Fruit fly (Drosophila melanogaster) whole organism, prepupa: Measurements from ENCODE around the gene CG34434.
A peak's percentile ranks its signal among the peaks of the same experiment; 100 is the strongest.

Source experiments
- Blimp-1 ChIP-seq: fragments of 200-800 bp; sonication (Bioruptor generic); optimal IDR thresholded peaks from 3 replicates; lab custom pipeline; 2017; ENCODE audit warnings: missing biosample characterization, missing genetic modification characterization, mild to moderate bottlenecking, moderate library complexity, missing genetic modification reagents
- CG10669 ChIP-seq: fragments of 200-800 bp; sonication (Bioruptor generic); optimal IDR thresholded peaks from 3 replicates; lab custom pipeline; 2018; ENCODE audit warnings: missing biosample characterization, mild to moderate bottlenecking, missing genetic modification characterization, moderate library complexity
- CG11762 ChIP-seq: fragments of 200-800 bp; sonication (Bioruptor generic); optimal IDR thresholded peaks from 3 replicates; lab custom pipeline; 2016; ENCODE audit warnings: missing biosample characterization, missing genetic modification characterization; ENCODE audit not compliant: insufficient read depth
- CG15336 ChIP-seq: fragments of 200-800 bp; sonication (Bioruptor generic); IDR thresholded peaks from 2 replicates; pipeline ENCODE4 v1.3.6; 2022; ENCODE audit warnings: missing biosample characterization, missing genetic modification characterization
- CG1621 ChIP-seq: fragments of 200-800 bp; sonication (Bioruptor generic); optimal IDR thresholded peaks from 3 replicates; lab custom pipeline; 2018; ENCODE audit warnings: missing biosample characterization, mild to moderate bottlenecking, missing genetic modification characterization
- CG31627 ChIP-seq: fragments of 200-800 bp; sonication (Bioruptor generic); optimal IDR thresholded peaks from 3 replicates; lab custom pipeline; 2016; ENCODE audit warnings: missing biosample characterization, missing genetic modification characterization
- CG32006 ChIP-seq: fragments of 200-800 bp; sonication (Bioruptor generic); optimal IDR thresholded peaks from 3 replicates; lab custom pipeline; 2017; ENCODE audit warnings: missing biosample characterization, mild to moderate bottlenecking, missing genetic modification characterization
- CG6163 ChIP-seq: fragments of 200-800 bp; sonication (Bioruptor generic); IDR thresholded peaks from 3 replicates; pipeline ENCODE4 v1.3.6; 2022; ENCODE audit warnings: missing biosample characterization, missing genetic modification characterization
- CG6808 ChIP-seq: fragments of 200-800 bp; sonication (Bioruptor generic); optimal IDR thresholded peaks from 3 replicates; lab custom pipeline; 2017; ENCODE audit warnings: missing biosample characterization, missing genetic modification characterization, mild to moderate bottlenecking, moderate library complexity, missing genetic modification reagents
- CG6854 ChIP-seq: fragments of 200-800 bp; sonication (Bioruptor generic); optimal IDR thresholded peaks from 2 replicates; lab custom pipeline; 2017; ENCODE audit warnings: missing biosample characterization, mild to moderate bottlenecking, missing genetic modification characterization
- CG8319 ChIP-seq: fragments of 200-800 bp; sonication (Bioruptor generic); optimal IDR thresholded peaks from 3 replicates; lab custom pipeline; 2016; ENCODE audit warnings: missing biosample characterization, missing genetic modification characterization
- CG9139 ChIP-seq: fragments of 200-800 bp; sonication (Bioruptor generic); optimal IDR thresholded peaks from 3 replicates; lab custom pipeline; 2017; ENCODE audit warnings: missing biosample characterization, mild to moderate bottlenecking, missing genetic modification characterization
- Eip75B ChIP-seq: fragments of 200-800 bp; sonication (Bioruptor generic); optimal IDR thresholded peaks from 3 replicates; lab custom pipeline; 2016; ENCODE audit warnings: missing biosample characterization, missing genetic modification characterization
- Eip78C ChIP-seq: fragments of 200-800 bp; sonication (Bioruptor generic); peaks from one replicate; lab custom pipeline; 2016; ENCODE audit warnings: missing biosample characterization, missing genetic modification characterization
- Eip93F ChIP-seq: fragments of 200-800 bp; sonication (Bioruptor generic); optimal IDR thresholded peaks from 2 replicates; lab custom pipeline; 2016; ENCODE audit warnings: missing biosample characterization, mild to moderate bottlenecking, missing genetic modification characterization
- Ets96B ChIP-seq: fragments of 200-800 bp; optimal IDR thresholded peaks from 2 replicates; lab custom pipeline; 2019; ENCODE audit warnings: missing biosample characterization, mild to moderate bottlenecking, missing genetic modification characterization, moderate library complexity
- Hr4 ChIP-seq: fragments of 200-800 bp; sonication (Bioruptor generic); optimal IDR thresholded peaks from 3 replicates; lab custom pipeline; 2016; ENCODE audit warnings: missing biosample characterization, missing genetic modification characterization
- Sox102F ChIP-seq: fragments of 200-800 bp; sonication (Bioruptor generic); optimal IDR thresholded peaks from 2 replicates; lab custom pipeline; 2016; ENCODE audit warnings: missing biosample characterization, mild to moderate bottlenecking, missing genetic modification characterization
- Sox14 ChIP-seq: fragments of 200-800 bp; sonication (Bioruptor generic); optimal IDR thresholded peaks from 3 replicates; lab custom pipeline; 2016; ENCODE audit warnings: missing biosample characterization, missing genetic modification characterization
- achi ChIP-seq: fragments of 200-800 bp; sonication (Bioruptor generic); optimal IDR thresholded peaks from 3 replicates; lab custom pipeline; 2016; ENCODE audit warnings: missing biosample characterization, missing genetic modification characterization
- acj6 ChIP-seq: fragments of 200-800 bp; sonication (Bioruptor generic); optimal IDR thresholded peaks from 3 replicates; lab custom pipeline; 2016; ENCODE audit warnings: missing biosample characterization, missing genetic modification characterization
- cyc ChIP-seq: fragments of 200-800 bp; sonication (Bioruptor generic); optimal IDR thresholded peaks from 3 replicates; lab custom pipeline; 2016; ENCODE audit warnings: missing biosample characterization, missing genetic modification characterization
- dac ChIP-seq: fragments of 200-800 bp; sonication (Bioruptor generic); optimal IDR thresholded peaks from 2 replicates; lab custom pipeline; 2017; ENCODE audit warnings: missing biosample characterization, mild to moderate bottlenecking, missing genetic modification characterization
- eg ChIP-seq: fragments of 200-800 bp; sonication (Bioruptor generic); IDR thresholded peaks from 3 replicates; pipeline ENCODE4 v1.3.6; 2022; ENCODE audit warnings: missing biosample characterization, missing genetic modification characterization
- esn ChIP-seq: fragments of 200-800 bp; sonication (Bioruptor generic); optimal IDR thresholded peaks from 2 replicates; lab custom pipeline; 2016; ENCODE audit warnings: missing biosample characterization, mild to moderate bottlenecking, missing genetic modification characterization, moderate library complexity
- fd85E ChIP-seq: fragments of 200-800 bp; sonication (Bioruptor generic); optimal IDR thresholded peaks from 3 replicates; lab custom pipeline; 2016; ENCODE audit warnings: missing biosample characterization, missing genetic modification characterization
- fkh ChIP-seq: fragments of 200-800 bp; sonication (Bioruptor generic); optimal IDR thresholded peaks from 3 replicates; lab custom pipeline; 2017; ENCODE audit warnings: missing biosample characterization, mild to moderate bottlenecking, missing genetic modification characterization, moderate library complexity
- pdm3 ChIP-seq: fragments of 200-800 bp; sonication (Bioruptor generic); optimal IDR thresholded peaks from 3 replicates; lab custom pipeline; 2016; ENCODE audit warnings: missing biosample characterization, missing genetic modification characterization
- ss ChIP-seq, 2 experiments: fragments of 200-800 bp; sonication (Bioruptor generic); optimal IDR thresholded peaks; 2 replicates in 1 of 2; 3 replicates in 1 of 2; lab custom pipeline; 2017 to 2018; ENCODE audit warnings: mild to moderate bottlenecking in 2 of 2, missing biosample characterization in 2 of 2, missing genetic modification characterization in 2 of 2, moderate library complexity in 1 of 2
- svp ChIP-seq: fragments of 200-800 bp; sonication (Bioruptor generic); peaks from one replicate; lab custom pipeline; 2016; ENCODE audit warnings: missing biosample characterization, missing genetic modification characterization

Gene CG34434

DNA sequence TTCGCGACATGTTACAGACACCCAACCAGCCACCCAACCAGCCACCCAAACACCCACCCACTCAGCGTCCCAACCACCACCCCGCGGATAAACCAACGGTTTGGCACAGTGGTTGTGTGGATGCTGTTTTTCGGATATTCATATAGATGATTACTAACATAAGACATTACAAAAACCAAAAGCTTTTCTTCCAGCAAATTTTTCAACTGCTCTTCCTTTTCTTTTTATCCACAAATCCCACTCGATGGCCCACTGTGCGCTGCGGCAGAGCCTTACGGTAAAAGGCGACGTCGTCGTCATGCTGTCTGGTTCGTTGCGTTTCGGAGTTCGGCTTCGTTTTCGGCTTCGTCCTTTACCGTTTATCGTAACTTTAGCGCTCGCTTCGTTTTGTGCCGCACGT is 22.4 kb upstream of the CG34434 start (continued):
- TF ChIP-seq pdm3 (GFP tag; lab: Kevin White, UChicago) (peak; percentile 33), Sox14 (no peak), CG9139 (GFP tag; lab: Kevin White, UChicago) (no peak), acj6 (GFP tag; lab: Kevin White, UChicago) (peak; percentile 10), cyc (peak; percentile 26), fd85E (GFP tag; lab: Kevin White, UChicago) (no peak), eg (GFP tag; lab: Robert Waterston, UW) (peak; percentile 79)

DNA sequence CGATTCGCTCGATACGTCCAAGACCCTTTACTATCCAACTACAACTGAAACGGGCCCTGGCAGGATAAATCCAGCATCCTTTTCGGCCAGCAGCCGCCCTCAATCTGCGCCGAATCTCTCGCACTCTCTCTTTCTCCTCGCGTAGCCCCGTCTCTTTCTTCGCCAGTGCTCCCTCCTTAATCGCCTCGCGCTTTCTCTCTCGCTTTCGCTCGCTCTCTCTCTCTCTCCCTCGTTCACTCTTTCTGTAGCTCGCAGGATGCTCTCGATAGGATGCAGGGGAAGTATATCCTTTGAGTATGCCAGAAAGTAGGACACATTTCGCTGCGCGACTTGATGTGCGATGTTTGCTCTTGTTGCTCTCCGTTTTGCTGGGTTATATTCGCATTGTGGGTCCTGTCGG is 21.4 kb upstream of the CG34434 start:
- no peak for TF ChIP-seq Eip93F (GFP tag; lab: Kevin White, UChicago)
- TF ChIP-seq dac = no peak
- TF ChIP-seq Eip78C (GFP tag; lab: Kevin White, UChicago) = no peak
- TF ChIP-seq Ets96B (tag; lab: Kevin White, UChicago) = no peak
- no peak for TF ChIP-seq Sox102F
- no peak for TF ChIP-seq Blimp-1 (GFP tag; lab: Kevin White, UChicago)

DNA sequence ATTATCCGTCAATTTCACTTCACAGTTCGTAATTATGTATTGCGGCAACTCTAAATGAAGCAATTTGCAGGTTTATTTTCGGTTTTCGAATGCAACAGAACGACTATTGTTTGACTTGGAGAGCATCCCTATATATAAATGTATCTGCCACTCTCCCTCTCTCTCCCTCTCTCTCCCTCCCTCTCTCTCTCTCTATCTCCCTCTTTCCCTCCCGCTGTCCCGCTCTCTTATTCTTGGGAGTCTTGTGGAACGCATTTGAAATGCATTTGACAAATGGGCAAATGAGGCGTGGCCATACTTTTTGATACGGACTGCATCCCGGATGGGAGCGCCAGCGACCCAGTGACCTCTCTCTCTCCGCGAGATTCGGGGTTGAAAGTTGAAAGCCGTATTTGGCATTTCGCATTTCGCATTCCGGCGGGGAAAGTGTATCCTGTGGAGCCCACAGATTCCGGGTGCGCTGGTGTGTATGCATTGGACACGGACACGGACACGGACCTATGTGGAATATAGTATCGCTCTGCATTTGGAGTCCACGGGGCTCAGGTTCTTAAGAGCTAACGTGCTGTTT is 20.4 kb upstream of the CG34434 start:
- TF ChIP-seq ss (GFP tag; optimal IDR thresholded peaks at IDR 0.05; lab: Kevin White, UChicago) (no peak), CG8319 (no peak), CG32006 (GFP tag; lab: Kevin White, UChicago) (no peak), esn (GFP tag; lab: Kevin White, UChicago) (no peak), CG10669 (GFP tag; lab: Kevin White, UChicago) (no peak), CG11762 (GFP tag; lab: Kevin White, UChicago) (no peak), CG6808 (GFP tag; lab: Kevin White, UChicago) (no peak), CG15336 (GFP tag; lab: Robert Waterston, UW) (no peak), CG31627 (GFP tag; lab: Kevin White, UChicago) (no peak), Eip93F (GFP tag; lab: Kevin White, UChicago) (no peak), Hr4 (no peak), achi (GFP tag; lab: Kevin White, UChicago) (no peak)

DNA sequence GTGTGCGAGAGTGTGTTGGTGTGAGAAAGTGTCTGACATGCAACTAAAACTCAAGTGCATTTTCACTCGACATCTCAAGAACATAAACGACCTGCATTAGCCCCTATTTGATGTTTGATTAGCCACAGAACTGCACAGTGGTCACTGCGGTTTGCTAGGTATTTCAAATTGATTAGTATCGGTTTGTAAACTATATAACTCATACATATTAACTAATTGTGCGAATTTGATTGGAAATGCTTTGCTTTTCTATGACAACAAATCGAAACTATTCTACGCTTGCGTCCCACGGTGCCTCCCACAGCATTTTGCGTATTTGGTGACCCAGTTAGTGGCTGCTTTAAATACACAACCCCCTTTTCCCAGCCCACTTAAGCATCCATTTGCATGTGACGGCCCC is 18.5 kb upstream of the CG34434 start:
- TF ChIP-seq Eip78C (GFP tag; lab: Kevin White, UChicago) (peak; percentile 43), eg (GFP tag; lab: Robert Waterston, UW) (peak; percentile 56; the same call in 2 of the 3 replicates), CG6163 (GFP tag; lab: Robert Waterston, UW) (0 out of 3 replicates have a peak, but pooled peaks have one; percentile 31), ss (GFP tag; optimal IDR thresholded peaks at IDR 0.05; lab: Kevin White, UChicago) (no peak)

DNA sequence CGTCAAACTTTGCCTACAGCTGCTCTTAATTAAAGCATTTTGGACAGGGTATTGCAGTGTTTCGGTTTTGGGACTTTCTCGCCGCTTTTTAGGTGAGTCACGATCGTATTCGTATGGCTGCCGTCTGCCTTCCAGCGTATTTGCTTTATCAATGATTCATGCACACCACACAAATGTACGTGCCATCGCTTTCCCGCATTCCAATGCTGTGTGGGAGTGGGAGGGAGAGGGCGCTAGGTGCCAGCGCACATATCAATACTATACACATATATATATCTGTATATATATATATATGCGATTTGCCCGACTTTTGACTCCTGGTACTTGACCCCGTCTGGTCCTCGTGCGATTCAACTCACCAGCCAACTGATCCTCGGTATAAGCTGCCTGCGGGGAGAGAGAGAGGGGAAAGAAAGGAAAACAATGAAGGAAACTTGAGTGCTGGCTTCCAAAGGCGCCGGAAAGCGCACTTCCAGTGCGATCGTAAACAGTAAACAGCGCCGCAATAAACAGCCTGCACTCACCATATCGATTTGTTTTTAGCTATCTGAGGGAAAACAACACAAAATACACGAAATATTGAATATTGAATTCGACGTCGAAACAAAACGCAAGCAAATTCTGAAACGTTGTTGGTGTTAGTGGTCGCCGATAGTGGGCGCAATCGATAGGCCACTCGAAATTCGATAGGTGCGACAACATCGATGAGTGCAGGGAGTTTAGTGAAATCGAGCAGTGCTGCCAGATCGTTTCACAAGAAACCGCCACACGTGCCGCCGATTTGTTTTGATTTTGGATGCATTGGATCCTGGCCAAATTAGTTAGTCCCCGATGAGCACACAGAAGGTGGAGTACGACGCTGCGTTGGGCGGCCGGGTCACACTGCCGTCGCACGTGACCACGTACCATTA is 6.0 kb upstream of the CG34434 start, which contains the start of the genes Mlc-c and Pop1:
Gene Mlc-c, minus strand, starts transcription at position 647 of the 911 bp plus-strand sequence.
Gene Pop1, plus strand, starts transcription at position 756 of the 911 bp plus-strand sequence.
- TF ChIP-seq Sox14 (no peak), svp (GFP tag; lab: Kevin White, UChicago) (peak; percentile 89), fkh (peak; percentile 77), CG6854 (GFP tag; lab: Kevin White, UChicago) (peak; percentile 9), CG6808 (GFP tag; lab: Kevin White, UChicago) (no peak), Hr4 (no peak)

DNA sequence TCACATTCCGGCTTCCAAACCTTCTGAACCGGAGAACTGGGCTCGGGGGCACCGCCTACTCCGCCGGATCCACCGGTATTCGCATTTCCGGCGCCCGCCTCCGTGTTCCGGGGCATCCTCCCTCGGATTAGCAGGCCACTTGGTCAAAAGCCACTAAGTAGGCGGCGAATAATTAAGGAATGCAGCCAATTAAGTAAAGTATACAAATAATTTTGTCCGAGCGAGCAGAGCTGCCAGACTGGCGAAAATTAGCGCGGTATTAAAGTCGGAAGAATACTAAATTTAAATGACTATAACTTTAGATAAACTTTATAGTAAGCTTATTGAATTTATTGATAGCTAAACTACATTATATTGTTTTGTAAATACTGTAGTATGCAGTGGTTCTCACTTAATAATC is 2.4 kb upstream of the CG34434 start, which contains the start of gene RhoGAP5A:
Gene RhoGAP5A, minus strand, starts transcription at position 245 of the 400 bp plus-strand sequence.
- peak; percentile 38 for TF ChIP-seq CG1621 (tag; lab: Kevin White, UChicago)
- no peak for TF ChIP-seq Eip75B (GFP tag; lab: Kevin White, UChicago)
